Fruit fly (Drosophila melanogaster) whole organism, prepupa: Measurements from ENCODE around the gene IRSp53.

Experiments
- CG6808 ChIP-seq: fragments of 200-800 bp; sonication (Bioruptor generic); optimal IDR thresholded peaks from 3 replicates; lab custom pipeline; 2017; ENCODE audit warnings: missing biosample characterization, missing genetic modification characterization, mild to moderate bottlenecking, moderate library complexity, missing genetic modification reagents
- CG9139 ChIP-seq: fragments of 200-800 bp; sonication (Bioruptor generic); optimal IDR thresholded peaks from 3 replicates; lab custom pipeline; 2017; ENCODE audit warnings: missing biosample characterization, mild to moderate bottlenecking, missing genetic modification characterization

- TF ChIP-seq CG9139 (GFP tag; lab: Kevin White, UChicago) (no peak), CG6808 (GFP tag; lab: Kevin White, UChicago) (no peak)
These were observed 43.3 kb upstream of the IRSp53 start for dm6 chr3L:11092610-11092961.
